Worm (Caenorhabditis elegans): ENCODE data around the gene pde-4.
A peak's percentile ranks its signal among the peaks of the same experiment; 100 is the strongest.

Gene pde-4

DNA sequence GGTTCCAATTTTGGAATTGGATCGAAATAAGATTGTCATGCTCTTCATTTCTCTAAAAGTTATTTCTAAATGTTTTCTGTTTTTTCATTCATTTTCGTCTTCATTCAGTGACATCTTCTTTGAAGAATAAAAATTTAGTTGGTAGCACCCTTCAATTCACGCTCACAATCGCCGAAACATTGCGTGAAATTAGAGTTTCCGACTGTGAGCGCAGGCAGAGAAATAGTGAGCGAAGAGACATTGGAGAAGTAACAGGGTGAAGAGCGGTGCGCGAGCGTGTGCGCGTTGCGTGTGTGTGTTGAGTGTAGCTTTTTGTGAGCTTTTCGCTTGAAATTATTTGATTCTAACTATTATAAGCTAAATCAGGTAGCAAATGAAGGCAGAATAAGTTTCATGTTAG lies 18.4 kb upstream of the pde-4 start:
- TF ChIP-seq lsy-2 (tag; optimal IDR thresholded peaks at IDR 0.05) (peak in 1 of 2 experiments; percentile 44), nhr-6 (tag; optimal IDR thresholded peaks at IDR 0.05) (no peak), C34F6.9 (tag; optimal IDR thresholded peaks at IDR 0.05) (peak; percentile 74), lin-39 (tag; optimal IDR thresholded peaks at IDR 0.05) (no peak), sem-4 (tag; optimal IDR thresholded peaks at IDR 0.05) (peak; percentile 15), nhr-25 (tag; optimal IDR thresholded peaks at IDR 0.05) (peak; percentile 32), sma-3 (GFP tag; optimal IDR thresholded peaks at IDR 0.05) (no peak), snpc-4 (tag; optimal IDR thresholded peaks at IDR 0.05) (no peak), nhr-129 (tag; optimal IDR thresholded peaks at IDR 0.05) (peak; percentile 69), nhr-10 (tag; optimal IDR thresholded peaks at IDR 0.05) (no peak), gmeb-1 (tag; optimal IDR thresholded peaks at IDR 0.05) (no peak), blmp-1 (tag; optimal IDR thresholded peaks at IDR 0.05; ENCODE audit: insufficient read depth) (no peak), fos-1 (tag; optimal IDR thresholded peaks at IDR 0.05) (peak; percentile 38), ceh-16 (tag; optimal IDR thresholded peaks at IDR 0.05) (no peak), unc-55 (GFP tag; optimal IDR thresholded peaks at IDR 0.05) (peak; percentile 66), nhr-21 (tag; optimal IDR thresholded peaks at IDR 0.05) (no peak), mbf-1 (tag; optimal IDR thresholded peaks at IDR 0.05) (no peak), ceh-82 (tag; optimal IDR thresholded peaks at IDR 0.05) (no peak), crh-2 (tag; optimal IDR thresholded peaks at IDR 0.05) (peak; percentile 10), elt-1 (tag; optimal IDR thresholded peaks at IDR 0.05) (no peak), F13H6.1 (tag; optimal IDR thresholded peaks at IDR 0.05) (peak; percentile 26), nhr-11 (tag; optimal IDR thresholded peaks at IDR 0.05) (no peak), R02D3.7 (tag; optimal IDR thresholded peaks at IDR 0.05) (no peak), lin-11 (tag; optimal IDR thresholded peaks at IDR 0.05) (peak; percentile 42), mdl-1 (tag; optimal IDR thresholded peaks at IDR 0.05) (no peak)

DNA sequence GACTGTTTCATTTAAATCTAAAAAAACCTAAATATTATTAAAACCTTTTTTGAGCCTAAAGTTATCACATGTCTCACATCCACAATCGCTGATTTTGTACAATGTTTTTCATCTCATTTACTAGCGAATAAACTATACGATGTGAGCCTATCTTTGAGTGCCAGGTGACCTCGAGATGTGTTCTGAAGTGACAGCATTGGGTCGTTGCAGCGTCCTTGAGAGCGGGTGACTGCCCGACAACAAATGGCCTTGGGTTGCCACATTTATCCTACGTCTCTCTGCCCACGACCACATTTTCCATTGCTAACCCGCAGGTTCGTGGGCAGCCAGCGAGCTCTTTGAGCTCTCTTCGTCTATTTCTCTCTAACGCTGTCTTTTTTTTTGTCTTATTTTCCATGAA lies 15.9 kb upstream of the pde-4 start, which contains the start of gene lir-2:
Gene lir-2 (plus strand): TSS at position 301 of the 400 bp plus-strand sequence.
- no peak for TF ChIP-seq ceh-16 (tag; optimal IDR thresholded peaks at IDR 0.05)
- TF ChIP-seq nhr-25 (tag; optimal IDR thresholded peaks at IDR 0.05) = peak; percentile 3

DNA sequence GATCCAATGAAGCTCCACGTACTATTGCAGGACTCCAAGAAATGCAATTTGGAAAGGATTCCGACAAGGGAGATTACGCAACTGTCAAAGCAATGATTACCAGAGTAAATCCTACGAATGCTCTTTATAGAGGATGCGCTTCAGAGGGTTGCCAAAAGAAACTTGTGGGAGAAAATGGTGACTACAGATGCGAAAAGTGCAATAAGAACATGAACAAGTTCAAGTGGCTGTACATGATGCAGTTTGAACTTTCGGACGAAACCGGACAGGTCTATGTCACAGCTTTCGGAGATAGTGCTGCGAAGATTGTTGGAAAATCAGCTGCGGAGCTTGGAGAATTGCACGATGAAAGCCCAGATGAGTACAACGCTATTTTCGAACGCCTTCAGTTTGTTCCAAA lies 15.3 kb upstream of the pde-4 start:
- TF ChIP-seq ama-1 (optimal IDR thresholded peaks at IDR 0.05) (no peak), unc-55 (GFP tag; optimal IDR thresholded peaks at IDR 0.05) (no peak), egl-27 (tag; optimal IDR thresholded peaks at IDR 0.05) (no peak), fos-1 (tag; optimal IDR thresholded peaks at IDR 0.05) (no peak), nhr-129 (tag; optimal IDR thresholded peaks at IDR 0.05) (no peak), unc-62 (GFP tag; optimal IDR thresholded peaks at IDR 0.05) (no peak), mbf-1 (tag; optimal IDR thresholded peaks at IDR 0.05) (no peak), nhr-12 (tag; optimal IDR thresholded peaks at IDR 0.05) (no peak), gmeb-1 (tag; optimal IDR thresholded peaks at IDR 0.05) (no peak), nhr-6 (tag; optimal IDR thresholded peaks at IDR 0.05) (no peak), lin-11 (tag; optimal IDR thresholded peaks at IDR 0.05) (no peak), ZK546.5 (tag; optimal IDR thresholded peaks at IDR 0.05) (no peak), nhr-77 (tag; optimal IDR thresholded peaks at IDR 0.05) (no peak), dmd-4 (tag; optimal IDR thresholded peaks at IDR 0.05) (no peak), skn-1 (tag; optimal IDR thresholded peaks at IDR 0.05) (no peak), crh-2 (tag; optimal IDR thresholded peaks at IDR 0.05) (no peak), blmp-1 (tag; optimal IDR thresholded peaks at IDR 0.05; ENCODE audit: insufficient read depth) (no peak), nhr-10 (tag; optimal IDR thresholded peaks at IDR 0.05) (no peak)

DNA sequence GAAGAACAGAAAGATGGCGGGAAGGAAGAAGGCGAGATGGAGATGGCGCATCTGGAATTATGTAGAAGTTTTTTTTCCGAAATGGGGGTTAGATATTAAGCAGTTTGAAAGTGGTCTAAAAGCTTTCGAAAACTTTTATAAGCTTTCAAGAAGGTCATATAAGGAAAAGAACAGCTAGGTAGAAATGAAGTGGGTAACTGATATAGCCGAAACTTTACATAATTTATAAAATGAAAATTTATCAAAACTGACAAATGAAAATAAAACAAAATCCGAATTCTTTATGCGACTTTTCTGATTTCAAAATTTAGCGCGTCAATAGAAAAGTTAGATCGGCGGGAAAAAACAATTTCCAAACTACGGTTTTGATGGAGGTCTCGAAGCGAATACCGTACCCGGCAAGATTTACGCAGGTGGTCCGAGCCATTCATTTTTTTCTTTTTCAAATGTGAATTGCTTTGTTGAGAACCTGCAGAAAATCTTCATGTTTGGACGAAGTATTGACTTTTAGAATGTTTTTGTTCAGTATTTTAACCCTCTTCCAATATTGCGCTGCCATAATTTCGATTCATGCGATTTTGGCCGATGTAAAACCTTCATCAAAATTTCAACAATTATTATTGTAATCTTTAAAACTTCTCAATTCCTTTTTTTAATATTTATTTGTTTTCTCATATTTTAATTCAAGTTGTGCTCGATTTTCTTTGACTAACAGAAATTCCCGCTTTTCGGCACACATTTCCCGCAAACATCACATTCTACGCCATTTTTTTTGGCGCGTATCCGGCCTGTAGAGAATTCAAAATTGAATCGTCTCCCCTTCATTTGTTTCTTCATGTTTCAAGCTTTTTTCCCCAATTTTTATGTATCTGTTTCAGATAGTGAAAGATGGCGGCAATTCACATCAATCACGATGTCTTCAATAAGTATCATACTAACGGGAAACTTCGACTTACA lies 12.9 kb upstream of the pde-4 start, which contains the start of the genes F18A1.7 and rpa-1:
Gene F18A1.7 (minus strand): TSS at position 51 of the 957 bp plus-strand sequence.
Gene rpa-1 (plus strand): TSS at position 879 of the 957 bp plus-strand sequence.
- TF ChIP-seq mbf-1 (tag; optimal IDR thresholded peaks at IDR 0.05) = no peak
- no peak for TF ChIP-seq snpc-4 (tag; optimal IDR thresholded peaks at IDR 0.05)
- TF ChIP-seq nhr-6 (tag; optimal IDR thresholded peaks at IDR 0.05) = no peak
- TF ChIP-seq skn-1 (tag; optimal IDR thresholded peaks at IDR 0.05) = no peak
- peak in 1 of 2 experiments; percentile 37 for TF ChIP-seq lsy-2 (tag; optimal IDR thresholded peaks at IDR 0.05)
- TF ChIP-seq fos-1 (tag; optimal IDR thresholded peaks at IDR 0.05) = peak; percentile 9
- TF ChIP-seq blmp-1 (tag; optimal IDR thresholded peaks at IDR 0.05; ENCODE audit: insufficient read depth) = no peak
- peak; percentile 24 for TF ChIP-seq unc-55 (GFP tag; optimal IDR thresholded peaks at IDR 0.05)
- TF ChIP-seq nhr-129 (tag; optimal IDR thresholded peaks at IDR 0.05) = peak; percentile 36
- TF ChIP-seq nhr-237 (tag; optimal IDR thresholded peaks at IDR 0.05) = no peak
- TF ChIP-seq aly-2 (tag; optimal IDR thresholded peaks at IDR 0.05) = no peak
- TF ChIP-seq ztf-4 (tag; optimal IDR thresholded peaks at IDR 0.05) = no peak
- peak; percentile 55 for TF ChIP-seq C34F6.9 (tag; optimal IDR thresholded peaks at IDR 0.05)
- no peak for TF ChIP-seq ceh-16 (tag; optimal IDR thresholded peaks at IDR 0.05)
- TF ChIP-seq sem-4 (tag; optimal IDR thresholded peaks at IDR 0.05) = no peak

Data from whole organism, L2 larva.